Fruit fly (Drosophila melanogaster) whole organism, pupa: Measurements from ENCODE around the gene Kua.

Source experiments
- CG10348 ChIP-seq: fragments of 200-800 bp; sonication (Bioruptor generic); IDR thresholded peaks from 2 replicates; pipeline ENCODE4 v1.3.6; 2022; ENCODE audit warnings: missing biosample characterization, missing genetic modification characterization
- CG12605 ChIP-seq: fragments of 200-800 bp; sonication (Bioruptor generic); IDR thresholded peaks from 2 replicates; pipeline ENCODE4 v1.3.6; 2022; ENCODE audit warnings: missing biosample characterization, missing genetic modification characterization
- CG13204 ChIP-seq: fragments of 200-800 bp; sonication (Bioruptor generic); optimal IDR thresholded peaks from 2 replicates; lab custom pipeline; 2018; ENCODE audit warnings: missing biosample characterization, mild to moderate bottlenecking, missing genetic modification characterization, moderate library complexity
- CG32121 ChIP-seq: fragments of 200-800 bp; sonication (Bioruptor generic); IDR thresholded peaks from 2 replicates; pipeline ENCODE4 v1.3.6; 2022; ENCODE audit warnings: missing biosample characterization, missing genetic modification characterization
- CG4496 ChIP-seq: fragments of 200-800 bp; sonication (Bioruptor generic); IDR thresholded peaks from 3 replicates; pipeline ENCODE4 v1.3.6; 2022; ENCODE audit warnings: missing biosample characterization, missing genetic modification characterization
- CG8301 ChIP-seq: fragments of 200-800 bp; sonication (Bioruptor generic); optimal IDR thresholded peaks from 2 replicates; lab custom pipeline; 2018; ENCODE audit warnings: missing biosample characterization, mild to moderate bottlenecking, missing genetic modification characterization
- CG9948 ChIP-seq: fragments of 200-800 bp; sonication (Bioruptor generic); optimal IDR thresholded peaks from 2 replicates; lab custom pipeline; 2018; ENCODE audit warnings: missing biosample characterization, mild to moderate bottlenecking, missing genetic modification characterization, moderate library complexity
- D1 ChIP-seq: fragments of 200-800 bp; sonication (Bioruptor generic); optimal IDR thresholded peaks from 2 replicates; lab custom pipeline; 2018; ENCODE audit warnings: missing biosample characterization, mild to moderate bottlenecking, missing genetic modification characterization, moderate library complexity
- Pif1A ChIP-seq: fragments of 200-800 bp; sonication (Bioruptor generic); optimal IDR thresholded peaks from 3 replicates; lab custom pipeline; 2016; ENCODE audit warnings: missing biosample characterization, missing genetic modification characterization
- Pif1B ChIP-seq: fragments of 200-800 bp; sonication (Bioruptor generic); optimal IDR thresholded peaks from 3 replicates; lab custom pipeline; 2016; ENCODE audit warnings: missing biosample characterization, missing genetic modification characterization
- Snoo ChIP-seq: fragments of 200-800 bp; sonication (Bioruptor generic); optimal IDR thresholded peaks from 3 replicates; lab custom pipeline; 2017; ENCODE audit warnings: missing biosample characterization, mild to moderate bottlenecking, missing genetic modification characterization, inconsistent platforms
- fd96Ca ChIP-seq: fragments of 200-800 bp; sonication (Bioruptor generic); IDR thresholded peaks from 3 replicates; pipeline ENCODE4 v1.3.6; 2022; ENCODE audit warnings: missing biosample characterization, missing genetic modification characterization
- gl ChIP-seq: fragments of 200-800 bp; sonication (Bioruptor generic); optimal IDR thresholded peaks from 2 replicates; lab custom pipeline; 2018; ENCODE audit warnings: missing biosample characterization, mild to moderate bottlenecking, missing genetic modification characterization
- rn ChIP-seq: fragments of 200-800 bp; sonication (Bioruptor generic); IDR thresholded peaks from 2 replicates; pipeline ENCODE4 v1.3.6; 2022; ENCODE audit warnings: missing biosample characterization, missing genetic modification characterization

DNA sequence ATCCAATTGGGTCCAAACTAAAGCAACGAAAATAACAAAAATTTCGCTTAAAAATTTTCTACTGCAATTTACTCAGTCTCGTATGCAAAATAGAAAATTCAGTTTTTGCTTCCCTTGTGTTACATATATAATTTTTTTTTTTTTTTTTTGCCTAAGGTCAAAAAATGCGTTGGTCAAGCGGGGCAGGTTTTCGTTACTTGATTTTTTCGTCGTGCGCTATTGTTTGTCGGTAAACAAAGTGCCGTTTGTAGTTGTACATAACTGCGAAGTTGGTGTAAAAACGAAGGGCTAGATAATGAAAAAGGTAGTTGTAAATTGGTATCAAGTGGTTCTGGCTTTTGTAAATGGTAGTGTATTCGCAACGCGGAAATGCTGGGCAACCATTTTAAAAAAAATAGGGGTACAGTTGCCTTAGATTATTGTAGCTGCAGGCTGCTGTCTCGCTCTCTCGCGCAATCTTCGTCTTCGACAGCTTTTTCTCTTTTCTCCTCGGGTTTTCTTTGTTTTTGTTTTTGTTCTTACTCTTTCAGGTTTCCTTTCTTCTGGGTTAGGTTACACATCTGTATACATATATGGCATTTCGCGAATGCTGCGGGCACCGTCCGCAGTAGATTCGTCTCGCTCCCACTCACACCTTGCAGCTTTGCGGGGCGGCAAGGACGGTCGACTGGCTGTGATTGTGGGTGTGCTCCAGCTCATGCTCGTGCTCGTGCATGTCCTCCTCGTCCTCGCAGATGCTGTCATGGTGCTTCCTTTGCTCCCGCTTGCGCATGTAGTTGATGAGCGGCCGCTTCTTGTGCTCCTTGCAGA, 15.0 kb upstream of the Kua start:
- TF ChIP-seq CG4496, result no peak
- TF ChIP-seq Snoo (tag; lab: Kevin White, UChicago), result no peak
- peak; percentile 51 for TF ChIP-seq CG13204 (GFP tag; lab: Kevin White, UChicago)
- no peak for TF ChIP-seq CG9948 (tag; lab: Kevin White, UChicago)
- TF ChIP-seq fd96Ca, result no peak
- no peak for TF ChIP-seq Pif1B (GFP tag; lab: Kevin White, UChicago)
- TF ChIP-seq CG32121 (GFP tag; lab: Robert Waterston, UW), result no peak
- TF ChIP-seq gl (tag; lab: Kevin White, UChicago), result no peak
- TF ChIP-seq rn (GFP tag; lab: Robert Waterston, UW), result no peak
- TF ChIP-seq CG12605 (GFP tag; lab: Robert Waterston, UW), result no peak
- TF ChIP-seq D1 (tag; lab: Kevin White, UChicago), result no peak
- no peak for TF ChIP-seq CG10348 (GFP tag; lab: Robert Waterston, UW)
- TF ChIP-seq CG8301 (tag; lab: Kevin White, UChicago), result no peak
- TF ChIP-seq Pif1A (GFP tag; lab: Kevin White, UChicago), result no peak
